Worm (Caenorhabditis elegans) whole organism, L3 larva: Measurements from ENCODE around the gene frpr-9.

Experiments
- R02D3.7 ChIP-seq: fragments of 150-350 bp; optimal IDR thresholded peaks from 2 replicates; lab custom pipeline; 2014; ENCODE audit warnings: missing biosample characterization, missing genetic modification characterization
- aly-2 ChIP-seq: fragments of 150-350 bp; optimal IDR thresholded peaks from 2 replicates; lab custom pipeline; 2014; ENCODE audit warnings: missing biosample characterization, missing genetic modification characterization
- ceh-16 ChIP-seq: sonication (generic microtip); optimal IDR thresholded peaks from 2 replicates; lab custom pipeline; 2017; ENCODE audit warnings: missing biosample characterization, missing genetic modification characterization
- ceh-28 ChIP-seq: fragments of 150-350 bp; optimal IDR thresholded peaks from 2 replicates; lab custom pipeline; 2014; ENCODE audit warnings: missing biosample characterization, missing genetic modification reagents, missing genetic modification characterization
- egl-27 ChIP-seq: sonication (generic microtip); optimal IDR thresholded peaks from 4 replicates; lab custom pipeline; 2017; ENCODE audit warnings: missing biosample characterization, missing genetic modification reagents, missing genetic modification characterization
- egl-5 ChIP-seq: fragments of 150-350 bp; optimal IDR thresholded peaks from 2 replicates; lab custom pipeline; 2017; ENCODE audit warnings: missing biosample characterization, missing genetic modification reagents, missing genetic modification characterization, inconsistent platforms
- elt-1 ChIP-seq: fragments of 150-350 bp; optimal IDR thresholded peaks from 2 replicates; lab custom pipeline; 2014; ENCODE audit warnings: missing biosample characterization, missing genetic modification characterization
- elt-2 ChIP-seq: sonication (generic microtip); optimal IDR thresholded peaks from 2 replicates; lab custom pipeline; 2016; ENCODE audit warnings: missing genetic modification reagents, mild to moderate bottlenecking, missing genetic modification characterization, missing compliant biosample characterization
- elt-3 ChIP-seq, 3 experiments: fragments of 150-350 bp in 1 of 3; sonication (generic microtip) in 2 of 3; optimal IDR thresholded peaks; 2 replicates in 2 of 3; 4 replicates in 1 of 3; lab custom pipeline; 2014 to 2017; ENCODE audit warnings: missing biosample characterization in 3 of 3, missing genetic modification characterization in 3 of 3
- fkh-10 ChIP-seq: sonication (generic microtip); optimal IDR thresholded peaks from 2 replicates; lab custom pipeline; 2017; ENCODE audit warnings: missing biosample characterization, missing genetic modification reagents, missing genetic modification characterization
- fkh-2 ChIP-seq: fragments of 150-350 bp; optimal IDR thresholded peaks from 2 replicates; lab custom pipeline; 2014; ENCODE audit warnings: missing biosample characterization, missing genetic modification reagents, missing genetic modification characterization
- hmg-11 ChIP-seq: sonication (generic microtip); optimal IDR thresholded peaks from 2 replicates; lab custom pipeline; 2016; ENCODE audit warnings: missing genetic modification characterization, missing compliant biosample characterization
- jun-1 ChIP-seq: fragments of 150-350 bp; optimal IDR thresholded peaks from 2 replicates; lab custom pipeline; 2014; ENCODE audit warnings: missing biosample characterization, missing genetic modification reagents, missing genetic modification characterization
- lin-15B ChIP-seq: fragments of 150-350 bp; optimal IDR thresholded peaks from 2 replicates; lab custom pipeline; 2014; ENCODE audit warnings: missing biosample characterization, missing genetic modification characterization
- lin-39 ChIP-seq: fragments of 150-350 bp; optimal IDR thresholded peaks from 2 replicates; lab custom pipeline; 2018; ENCODE audit warnings: missing biosample characterization, missing genetic modification reagents, missing genetic modification characterization
- mdl-1 ChIP-seq: fragments of 150-350 bp; optimal IDR thresholded peaks from 2 replicates; lab custom pipeline; 2014; ENCODE audit warnings: missing biosample characterization, missing genetic modification characterization
- mml-1 ChIP-seq: fragments of 150-350 bp; sonication (generic microtip); optimal IDR thresholded peaks from 3 replicates; lab custom pipeline; 2014; ENCODE audit warnings: missing biosample characterization, missing genetic modification characterization
- nhr-11 ChIP-seq: fragments of 150-350 bp; optimal IDR thresholded peaks from 2 replicates; lab custom pipeline; 2014; ENCODE audit warnings: missing biosample characterization, missing genetic modification characterization
- nhr-28 ChIP-seq: fragments of 150-350 bp; optimal IDR thresholded peaks from 2 replicates; lab custom pipeline; 2014; ENCODE audit warnings: missing biosample characterization, missing genetic modification characterization
- nhr-43 ChIP-seq: sonication (generic microtip); optimal IDR thresholded peaks from 2 replicates; lab custom pipeline; 2016; ENCODE audit warnings: mild to moderate bottlenecking, missing genetic modification characterization, missing compliant biosample characterization; ENCODE audit not compliant: poor library complexity, severe bottlenecking
- nhr-67 ChIP-seq: fragments of 150-350 bp; optimal IDR thresholded peaks from 2 replicates; lab custom pipeline; 2014; ENCODE audit warnings: missing biosample characterization, missing genetic modification characterization
- nhr-76 ChIP-seq: fragments of 150-350 bp; sonication (generic microtip); optimal IDR thresholded peaks from 5 replicates; lab custom pipeline; 2014; ENCODE audit warnings: missing biosample characterization, missing genetic modification characterization
- nhr-77 ChIP-seq: fragments of 150-350 bp; optimal IDR thresholded peaks from 2 replicates; lab custom pipeline; 2014; ENCODE audit warnings: missing biosample characterization, missing genetic modification characterization
- pha-4 ChIP-seq: fragments of 150-350 bp; optimal IDR thresholded peaks from 2 replicates; lab custom pipeline; 2014; ENCODE audit warnings: missing biosample characterization, missing genetic modification reagents, missing genetic modification characterization
- pqm-1 ChIP-seq: fragments of 150-350 bp; optimal IDR thresholded peaks from 2 replicates; lab custom pipeline; 2017; ENCODE audit warnings: missing biosample characterization, missing genetic modification characterization, inconsistent platforms
- sea-2 ChIP-seq: fragments of 150-350 bp; sonication (generic microtip); optimal IDR thresholded peaks from 4 replicates; lab custom pipeline; 2014; ENCODE audit warnings: missing biosample characterization, missing genetic modification reagents, missing genetic modification characterization
- skn-1 ChIP-seq: fragments of 150-350 bp; optimal IDR thresholded peaks from 2 replicates; lab custom pipeline; 2014; ENCODE audit warnings: missing biosample characterization, missing genetic modification characterization
- snpc-4 ChIP-seq: fragments of 150-350 bp; optimal IDR thresholded peaks from 2 replicates; lab custom pipeline; 2014; ENCODE audit warnings: missing biosample characterization, missing genetic modification characterization
- tbx-2 ChIP-seq: sonication (generic microtip); optimal IDR thresholded peaks from 2 replicates; lab custom pipeline; 2016; ENCODE audit warnings: mild to moderate bottlenecking, missing genetic modification characterization, missing compliant biosample characterization
- unc-39 ChIP-seq: sonication (generic microtip); optimal IDR thresholded peaks from 4 replicates; lab custom pipeline; 2017; ENCODE audit warnings: missing biosample characterization, missing genetic modification characterization
- unc-62 ChIP-seq: fragments of 150-350 bp; sonication (generic microtip); optimal IDR thresholded peaks from 4 replicates; lab custom pipeline; 2014; ENCODE audit warnings: missing biosample characterization, missing genetic modification reagents, missing genetic modification characterization
- zag-1 ChIP-seq: fragments of 150-350 bp; optimal IDR thresholded peaks from 2 replicates; lab custom pipeline; 2014; ENCODE audit warnings: missing biosample characterization, missing genetic modification characterization
- ztf-11 ChIP-seq: fragments of 150-350 bp; optimal IDR thresholded peaks from 2 replicates; lab custom pipeline; 2014; ENCODE audit warnings: missing biosample characterization, missing genetic modification characterization
- ztf-4 ChIP-seq: fragments of 150-350 bp; optimal IDR thresholded peaks from 2 replicates; lab custom pipeline; 2014; ENCODE audit warnings: missing biosample characterization, missing genetic modification characterization

frpr-9 gene

ce11 chrV:11002434-11002833, 10.5 kb downstream of the frpr-9 start, which contains the start of gene F53B7.4:
TSS of gene F53B7.4 (minus strand) at chrV:11002534.
- TF ChIP-seq unc-39: no peak
- no peak for TF ChIP-seq ceh-28 (tag; lab: Kevin White, UChicago)
- TF ChIP-seq jun-1: no peak
- TF ChIP-seq nhr-67 (tag; lab: Kevin White, UChicago): no peak
- no peak for TF ChIP-seq ceh-16 (tag; lab: Kevin White, UChicago)
- no peak for TF ChIP-seq nhr-11 (tag; lab: Kevin White, UChicago)
- TF ChIP-seq ztf-11 (tag; lab: Kevin White, UChicago): no peak
- no peak for TF ChIP-seq mml-1 (tag; lab: Kevin White, UChicago)
- no peak for TF ChIP-seq sea-2 (GFP tag; lab: Kevin White, UChicago)
- TF ChIP-seq egl-5: no peak
- TF ChIP-seq unc-62 (GFP tag; lab: Kevin White, UChicago): no peak
- TF ChIP-seq nhr-28 (tag; lab: Kevin White, UChicago): no peak
- TF ChIP-seq skn-1 (tag; lab: Kevin White, UChicago): no peak
- TF ChIP-seq ztf-4 (tag; lab: Kevin White, UChicago): no peak
- TF ChIP-seq snpc-4 (tag; lab: Kevin White, UChicago): no peak
- TF ChIP-seq lin-15B: no peak
- no peak for TF ChIP-seq nhr-43
- no peak for TF ChIP-seq egl-27
- no peak for TF ChIP-seq aly-2 (tag; lab: Kevin White, UChicago)

- TF ChIP-seq snpc-4 (tag; lab: Kevin White, UChicago) (no peak), sea-2 (GFP tag; lab: Kevin White, UChicago) (no peak), tbx-2 (no peak)
These were observed 12.2 kb downstream of the frpr-9 start for ce11 chrV:11004094-11004493.

- TF ChIP-seq tbx-2 (no peak), jun-1 (peak; percentile 44), nhr-77 (tag; lab: Kevin White, UChicago) (no peak), fkh-10 (GFP tag; lab: Kevin White, UChicago) (no peak), pha-4 (no peak), elt-1 (no peak), pqm-1 (tag; lab: Kevin White, UChicago) (peak; percentile 24), elt-2 (tag; lab: Kevin White, UChicago) (peak; percentile 80), nhr-43 (no peak), R02D3.7 (tag; lab: Kevin White, UChicago) (no peak), elt-3 (tag; optimal IDR thresholded peaks at IDR 0.05; lab: Kevin White, UChicago) (no peak), nhr-11 (tag; lab: Kevin White, UChicago) (no peak), nhr-76 (no peak)
These were observed 15.8 kb downstream of the frpr-9 start for ce11 chrV:11007651-11008050.

ce11 chrV:11009124-11009524, 17.2 kb downstream of the frpr-9 start:
- peak; percentile 92 for TF ChIP-seq elt-2 (tag; lab: Kevin White, UChicago)
- TF ChIP-seq aly-2 (tag; lab: Kevin White, UChicago): no peak
- TF ChIP-seq pqm-1 (tag; lab: Kevin White, UChicago): peak; percentile 74
- peak; percentile 40 for TF ChIP-seq jun-1

ce11 chrV:11010768-11011167, 18.9 kb downstream of the frpr-9 start:
- TF ChIP-seq zag-1 (tag; lab: Kevin White, UChicago): no peak
- no peak for TF ChIP-seq snpc-4 (tag; lab: Kevin White, UChicago)
- no peak for TF ChIP-seq pha-4
- TF ChIP-seq hmg-11 (tag; lab: Kevin White, UChicago): no peak
- no peak for TF ChIP-seq fkh-2 (tag; lab: Kevin White, UChicago)
- TF ChIP-seq mml-1 (tag; lab: Kevin White, UChicago): no peak
- no peak for TF ChIP-seq lin-39 (tag; lab: Kevin White, UChicago)
- no peak for TF ChIP-seq mdl-1 (tag; lab: Kevin White, UChicago)
- TF ChIP-seq nhr-11 (tag; lab: Kevin White, UChicago): no peak
- TF ChIP-seq tbx-2: no peak
- TF ChIP-seq ceh-28 (tag; lab: Kevin White, UChicago): no peak
- TF ChIP-seq fkh-10 (GFP tag; lab: Kevin White, UChicago): no peak
- TF ChIP-seq, all 47 proteins: peak for 0
